Fruit fly (Drosophila melanogaster) whole organism, embryonic: ENCODE measurements around the gene CG7557.

Source experiments
- Adf1 ChIP-seq: fragments of 200-800 bp; sonication (Bioruptor generic); IDR thresholded peaks from 2 replicates; pipeline ENCODE4 v1.3.6; 2022; ENCODE audit warnings: missing biosample characterization, missing genetic modification characterization
- Bgb ChIP-seq: fragments of 200-800 bp; sonication (Bioruptor generic); IDR thresholded peaks from 2 replicates; pipeline ENCODE4 v1.3.6; 2022; ENCODE audit warnings: missing biosample characterization, missing genetic modification characterization; ENCODE audit not compliant: partially characterized antibody
- CG10274 ChIP-seq: fragments of 200-800 bp; sonication (Bioruptor generic); optimal IDR thresholded peaks from 3 replicates; lab custom pipeline; 2017; ENCODE audit warnings: missing biosample characterization, mild to moderate bottlenecking, missing genetic modification characterization
- CG10565 ChIP-seq: fragments of 200-800 bp; sonication (Bioruptor generic); optimal IDR thresholded peaks from 3 replicates; lab custom pipeline; 2016; ENCODE audit warnings: missing biosample characterization, mild to moderate bottlenecking, missing genetic modification characterization
- CG11504 ChIP-seq: fragments of 200-800 bp; sonication (Bioruptor generic); optimal IDR thresholded peaks from 3 replicates; lab custom pipeline; 2019; ENCODE audit warnings: missing biosample characterization, mild to moderate bottlenecking, missing genetic modification characterization, moderate library complexity
- CG11696 ChIP-seq: fragments of 200-800 bp; sonication (Bioruptor generic); IDR thresholded peaks from 2 replicates; pipeline ENCODE4 v1.3.6; 2022; ENCODE audit warnings: missing biosample characterization, missing genetic modification characterization
- CG13123 ChIP-seq: fragments of 200-800 bp; sonication (Bioruptor generic); optimal IDR thresholded peaks from 2 replicates; lab custom pipeline; 2016; ENCODE audit warnings: missing biosample characterization, missing genetic modification characterization
- CG13287 ChIP-seq: fragments of 200-800 bp; sonication (Bioruptor generic); IDR thresholded peaks from 2 replicates; pipeline ENCODE4 v1.3.6; 2022; ENCODE audit warnings: missing biosample characterization, missing genetic modification characterization; ENCODE audit not compliant: partially characterized antibody
- CG13624 ChIP-seq: fragments of 200-800 bp; sonication (Bioruptor generic); optimal IDR thresholded peaks from 2 replicates; lab custom pipeline; 2016; ENCODE audit warnings: missing biosample characterization, missing genetic modification characterization
- CG17568 ChIP-seq: fragments of 200-800 bp; sonication (Bioruptor generic); optimal IDR thresholded peaks from 2 replicates; lab custom pipeline; 2018; ENCODE audit warnings: missing biosample characterization, mild to moderate bottlenecking, missing genetic modification characterization, moderate library complexity
- CG17612 ChIP-seq: fragments of 200-800 bp; sonication (Bioruptor generic); IDR thresholded peaks from 2 replicates; pipeline ENCODE4 v1.3.6; 2022; ENCODE audit warnings: missing biosample characterization, missing genetic modification characterization
- CG18599 ChIP-seq: fragments of 200-800 bp; sonication (Bioruptor generic); optimal IDR thresholded peaks from 3 replicates; lab custom pipeline; 2017; ENCODE audit warnings: missing biosample characterization, missing genetic modification characterization, mild to moderate bottlenecking, moderate library complexity, missing genetic modification reagents
- CG2129 ChIP-seq: fragments of 200-800 bp; sonication (Bioruptor generic); IDR thresholded peaks from 2 replicates; pipeline ENCODE4 v1.3.6; 2022; ENCODE audit warnings: missing biosample characterization, missing genetic modification characterization; ENCODE audit not compliant: partially characterized antibody
- CG2199 ChIP-seq: fragments of 200-800 bp; sonication (Bioruptor generic); IDR thresholded peaks from 3 replicates; pipeline ENCODE4 v1.3.6; 2022; ENCODE audit warnings: missing biosample characterization, missing genetic modification characterization
- CG2889 ChIP-seq: fragments of 200-800 bp; sonication (Bioruptor generic); IDR thresholded peaks from 3 replicates; pipeline ENCODE4 v1.3.6; 2022; ENCODE audit warnings: missing biosample characterization, missing genetic modification characterization
- CG3163 ChIP-seq: fragments of 200-800 bp; sonication (Bioruptor generic); optimal IDR thresholded peaks from 3 replicates; lab custom pipeline; 2016; ENCODE audit warnings: missing biosample characterization, missing genetic modification characterization
- CG32767 ChIP-seq: fragments of 200-800 bp; sonication (Bioruptor generic); IDR thresholded peaks from 2 replicates; pipeline ENCODE4 v1.3.6; 2022; ENCODE audit warnings: missing biosample characterization, missing genetic modification characterization
- CG3407 ChIP-seq: fragments of 200-800 bp; sonication (Bioruptor generic); optimal IDR thresholded peaks from 2 replicates; lab custom pipeline; 2018; ENCODE audit warnings: missing biosample characterization, mild to moderate bottlenecking, missing genetic modification characterization
- CG34224 ChIP-seq: fragments of 200-800 bp; sonication (Bioruptor generic); IDR thresholded peaks from 3 replicates; pipeline ENCODE4 v1.3.6; 2022; ENCODE audit warnings: missing biosample characterization, missing genetic modification characterization; ENCODE audit not compliant: partially characterized antibody
- CG6813 ChIP-seq: fragments of 200-800 bp; sonication (Bioruptor generic); optimal IDR thresholded peaks from 2 replicates; lab custom pipeline; 2017; ENCODE audit warnings: missing biosample characterization, missing genetic modification characterization, mild to moderate bottlenecking, moderate library complexity, missing genetic modification reagents
- CG6854 ChIP-seq: fragments of 200-800 bp; sonication (Bioruptor generic); optimal IDR thresholded peaks from 3 replicates; lab custom pipeline; 2017; ENCODE audit warnings: missing biosample characterization, mild to moderate bottlenecking, missing genetic modification characterization
- CG7928 ChIP-seq: fragments of 200-800 bp; sonication (Bioruptor generic); optimal IDR thresholded peaks from 2 replicates; lab custom pipeline; 2017; ENCODE audit warnings: missing biosample characterization, mild to moderate bottlenecking, missing genetic modification characterization
- CG8765 ChIP-seq: fragments of 200-800 bp; sonication (Bioruptor generic); IDR thresholded peaks from 2 replicates; pipeline ENCODE4 v1.3.6; 2022; ENCODE audit warnings: missing biosample characterization, missing genetic modification characterization
- CTCF ChIP-seq: fragments of 200-800 bp; sonication (Bioruptor generic); optimal IDR thresholded peaks from 2 replicates; lab custom pipeline; 2017; ENCODE audit warnings: missing biosample characterization, mild to moderate bottlenecking, missing genetic modification characterization, moderate library complexity
- D19A ChIP-seq: fragments of 200-800 bp; optimal IDR thresholded peaks from 3 replicates; lab custom pipeline; 2019; ENCODE audit warnings: missing biosample characterization, mild to moderate bottlenecking, missing genetic modification characterization, moderate library complexity
- Dp ChIP-seq: fragments of 200-800 bp; sonication (Bioruptor generic); optimal IDR thresholded peaks from 2 replicates; lab custom pipeline; 2018; ENCODE audit warnings: missing biosample characterization, mild to moderate bottlenecking, missing genetic modification characterization, moderate library complexity
- ERR ChIP-seq: fragments of 200-800 bp; sonication (Bioruptor generic); optimal IDR thresholded peaks from 2 replicates; lab custom pipeline; 2016; ENCODE audit warnings: missing biosample characterization, missing genetic modification characterization
- Fer1 ChIP-seq: fragments of 200-800 bp; sonication (Bioruptor generic); optimal IDR thresholded peaks from 2 replicates; lab custom pipeline; 2017; ENCODE audit warnings: missing biosample characterization, mild to moderate bottlenecking, missing genetic modification characterization
- Fer3 ChIP-seq: fragments of 200-800 bp; sonication (Bioruptor generic); optimal IDR thresholded peaks from 2 replicates; lab custom pipeline; 2018; ENCODE audit warnings: missing biosample characterization, mild to moderate bottlenecking, missing genetic modification characterization, moderate library complexity
- Hr78 ChIP-seq, 2 experiments: fragments of 200-800 bp in 1 of 2; fragments of >200 bp in 1 of 2; sonication (Bioruptor generic) in 1 of 2; optimal IDR thresholded peaks; 2 replicates each; lab custom pipeline; 2017 to 2019; ENCODE audit warnings: missing biosample characterization in 2 of 2, missing genetic modification characterization in 2 of 2, mild to moderate bottlenecking in 1 of 2, moderate library complexity in 1 of 2
- Optix ChIP-seq: fragments of 200-800 bp; sonication (Bioruptor generic); IDR thresholded peaks from 3 replicates; pipeline ENCODE4 v1.3.6; 2022; ENCODE audit warnings: missing biosample characterization, missing genetic modification characterization
- Spps ChIP-seq: fragments of 200-800 bp; sonication (Bioruptor generic); optimal IDR thresholded peaks from 2 replicates; lab custom pipeline; 2018; ENCODE audit warnings: missing biosample characterization, mild to moderate bottlenecking, missing genetic modification characterization
- Trl ChIP-seq, 3 experiments: fragments of >200 bp in 2 of 3; fragments of 200-800 bp in 1 of 3; sonication (Bioruptor generic) in 1 of 3; optimal IDR thresholded peaks; 2 replicates in 1 of 3; 3 replicates in 2 of 3; lab custom pipeline; 2016 to 2017; ENCODE audit warnings: missing biosample characterization in 1 of 3, missing genetic modification characterization in 1 of 3
- aop ChIP-seq: fragments of 200-800 bp; sonication (Bioruptor generic); IDR thresholded peaks from 2 replicates; pipeline ENCODE4 v1.3.6; 2022; ENCODE audit warnings: missing biosample characterization, missing genetic modification characterization
- btn ChIP-seq: fragments of 200-800 bp; sonication (Bioruptor generic); optimal IDR thresholded peaks from 2 replicates; lab custom pipeline; 2016; ENCODE audit warnings: missing biosample characterization, missing genetic modification characterization
- cg ChIP-seq: fragments of 200-800 bp; sonication (Bioruptor generic); optimal IDR thresholded peaks from 3 replicates; lab custom pipeline; 2019; ENCODE audit warnings: missing biosample characterization, mild to moderate bottlenecking, missing genetic modification characterization, moderate library complexity
- crp ChIP-seq, 2 experiments: fragments of 200-800 bp; sonication (Bioruptor generic); optimal IDR thresholded peaks; 2 replicates in 1 of 2; 3 replicates in 1 of 2; lab custom pipeline; 2017; ENCODE audit warnings: missing biosample characterization in 2 of 2, missing genetic modification characterization in 2 of 2, mild to moderate bottlenecking in 1 of 2, moderate library complexity in 1 of 2
- cwo ChIP-seq: fragments of 200-800 bp; sonication (Bioruptor generic); optimal IDR thresholded peaks from 3 replicates; lab custom pipeline; 2017; ENCODE audit warnings: missing biosample characterization, missing genetic modification characterization, mild to moderate bottlenecking, moderate library complexity, missing genetic modification reagents
- disco-r ChIP-seq: fragments of 200-800 bp; sonication (Bioruptor generic); optimal IDR thresholded peaks from 2 replicates; lab custom pipeline; 2016; ENCODE audit warnings: missing biosample characterization, missing genetic modification characterization
- gem ChIP-seq: fragments of 200-800 bp; sonication (Bioruptor generic); optimal IDR thresholded peaks from 2 replicates; lab custom pipeline; 2019; ENCODE audit warnings: missing biosample characterization, mild to moderate bottlenecking, missing genetic modification characterization, moderate library complexity
- ken ChIP-seq: fragments of 200-800 bp; sonication (Bioruptor generic); IDR thresholded peaks from 3 replicates; pipeline ENCODE4 v1.3.6; 2022; ENCODE audit warnings: missing biosample characterization, missing genetic modification characterization
- nau ChIP-seq: fragments of 200-800 bp; sonication (Bioruptor generic); optimal IDR thresholded peaks from 3 replicates; lab custom pipeline; 2017; ENCODE audit warnings: missing biosample characterization, mild to moderate bottlenecking, missing genetic modification characterization, missing genetic modification reagents
- nom ChIP-seq: fragments of 200-800 bp; sonication (Bioruptor generic); optimal IDR thresholded peaks from 2 replicates; lab custom pipeline; 2017; ENCODE audit warnings: missing biosample characterization, missing genetic modification characterization, mild to moderate bottlenecking, moderate library complexity, missing genetic modification reagents
- schlank ChIP-seq: fragments of 200-800 bp; sonication (Bioruptor generic); optimal IDR thresholded peaks from 2 replicates; lab custom pipeline; 2018; ENCODE audit warnings: missing biosample characterization, mild to moderate bottlenecking, missing genetic modification characterization
- sens-2 ChIP-seq: fragments of 200-800 bp; sonication (Bioruptor generic); IDR thresholded peaks from 2 replicates; pipeline ENCODE4 v1.3.6; 2022; ENCODE audit warnings: missing biosample characterization, missing genetic modification characterization
- trh ChIP-seq: fragments of 200-800 bp; sonication (Bioruptor generic); optimal IDR thresholded peaks from 2 replicates; lab custom pipeline; 2016; ENCODE audit warnings: missing biosample characterization, missing genetic modification characterization
- wdn ChIP-seq: fragments of 200-800 bp; sonication (Bioruptor generic); IDR thresholded peaks from 2 replicates; pipeline ENCODE4 v1.3.6; 2022; ENCODE audit warnings: missing biosample characterization, missing genetic modification characterization
- yki ChIP-seq: fragments of >200 bp; optimal IDR thresholded peaks from 3 replicates; lab custom pipeline; 2018
- z ChIP-seq: fragments of 200-800 bp; sonication (Bioruptor generic); IDR thresholded peaks from 3 replicates; pipeline ENCODE4 v1.3.6; 2022; ENCODE audit warnings: missing biosample characterization, missing genetic modification characterization

CG7557 gene

DNA sequence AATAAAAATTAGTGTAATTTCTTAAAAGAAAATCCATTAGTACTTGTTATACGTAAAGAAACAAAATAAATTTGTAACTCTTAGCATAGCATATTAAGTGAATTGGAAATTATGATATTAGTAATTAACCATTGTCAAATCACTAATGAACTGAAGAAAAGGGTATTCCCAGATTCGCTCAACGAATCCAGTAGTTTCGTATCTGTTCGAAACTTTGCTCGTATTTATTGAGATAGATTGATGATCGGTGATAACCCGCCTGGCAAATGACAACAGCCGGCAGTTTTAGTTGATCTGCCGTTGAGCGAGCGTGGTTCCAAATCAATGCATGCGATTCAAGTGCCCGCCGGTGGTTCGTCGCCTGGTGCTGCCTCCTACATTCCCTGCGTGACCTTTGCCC is 20.1 kb upstream of the CG7557 start, which contains the start of gene CG7560:
Gene CG7560 (plus strand): TSS at position 301 of the 400 bp plus-strand sequence.
- TF ChIP-seq Hr78 (GFP tag; optimal IDR thresholded peaks at IDR 0.05; lab: Kevin White, UChicago) = peak in 1 of 2 experiments; percentile 9
- no peak for TF ChIP-seq CTCF (GFP tag; lab: Kevin White, UChicago)
- no peak for TF ChIP-seq Spps
- no peak for TF ChIP-seq Fer3 (tag; lab: Kevin White, UChicago)
- no peak for TF ChIP-seq Fer1 (GFP tag; lab: Kevin White, UChicago)
- TF ChIP-seq D19A (tag; lab: Kevin White, UChicago) = peak; percentile 39
- no peak for TF ChIP-seq btn (GFP tag; lab: Kevin White, UChicago)
- no peak for TF ChIP-seq nau (GFP tag; lab: Kevin White, UChicago)
- 0 out of 2 replicates have a peak, but pooled peaks have one; percentile 21 for TF ChIP-seq CG11696 (GFP tag; lab: Robert Waterston, UW)
- no peak for TF ChIP-seq CG8765 (GFP tag; lab: Robert Waterston, UW)

- TF ChIP-seq cwo = peak; percentile 34
- peak; percentile 91 to 93 for TF ChIP-seq Trl (optimal IDR thresholded peaks at IDR 0.05; lab: Kevin White, UChicago)
- TF ChIP-seq Trl (GFP tag; optimal IDR thresholded peaks at IDR 0.05; lab: Kevin White, UChicago) = no peak
- peak; percentile 7 for TF ChIP-seq CG17568 (GFP tag; lab: Kevin White, UChicago)
- peak; percentile 1 for TF ChIP-seq nom (GFP tag; lab: Kevin White, UChicago)
- TF ChIP-seq Bgb (GFP tag; lab: Robert Waterston, UW) = peak; percentile 6; the same call in 1 of the 2 replicates
- peak; percentile 97 for TF ChIP-seq CG3163 (GFP tag; lab: Kevin White, UChicago)
- no peak for TF ChIP-seq CG13123 (GFP tag; lab: Kevin White, UChicago)
- no peak for TF ChIP-seq ken (GFP tag; lab: Robert Waterston, UW)
- peak; percentile 36; the same call in 1 of the 3 replicates for TF ChIP-seq CG34224 (GFP tag; lab: Robert Waterston, UW)
- TF ChIP-seq disco-r (GFP tag; lab: Kevin White, UChicago) = no peak
- TF ChIP-seq Adf1 (GFP tag; lab: Robert Waterston, UW) = peak; percentile 88
- TF ChIP-seq yki (lab: Kevin White, UChicago) = peak; percentile 54
- no peak for TF ChIP-seq CG11504 (tag; lab: Kevin White, UChicago)
- TF ChIP-seq CG10565 = no peak
- TF ChIP-seq CG6813 (GFP tag; lab: Kevin White, UChicago) = no peak
- TF ChIP-seq cg (GFP tag; lab: Kevin White, UChicago) = peak; percentile 32
- no peak for TF ChIP-seq aop
- peak; percentile 51; the same call in 1 of the 2 replicates for TF ChIP-seq CG13287 (GFP tag; lab: Robert Waterston, UW)
- TF ChIP-seq CG2129 = no peak
- TF ChIP-seq CG3407 (GFP tag; lab: Kevin White, UChicago) = peak; percentile 18
- peak in 1 of 2 experiments; percentile 40 for TF ChIP-seq crp (GFP tag; optimal IDR thresholded peaks at IDR 0.05; lab: Kevin White, UChicago)
- TF ChIP-seq sens-2 (GFP tag; lab: Robert Waterston, UW) = no peak
- peak; percentile 98 for TF ChIP-seq z (GFP tag; lab: Robert Waterston, UW)
- TF ChIP-seq CG13624 (GFP tag; lab: Kevin White, UChicago) = no peak
Observed at dm6 chr3L:11428390-11428789, 16.6 kb upstream of the CG7557 start.

dm6 chr3L:11429695-11430094 is 15.3 kb upstream of the CG7557 start:
- TF ChIP-seq CG32767 (GFP tag; lab: Robert Waterston, UW) (no peak; the same call in 1 of the 2 replicates), ERR (GFP tag; lab: Kevin White, UChicago) (no peak), CG7928 (GFP tag; lab: Kevin White, UChicago) (no peak), Dp (GFP tag; lab: Kevin White, UChicago) (no peak), schlank (tag; lab: Kevin White, UChicago) (no peak), Optix (GFP tag; lab: Robert Waterston, UW) (no peak), CG18599 (GFP tag; lab: Kevin White, UChicago) (no peak), CG17612 (no peak), CG2199 (GFP tag; lab: Robert Waterston, UW) (no peak), CG10274 (GFP tag; lab: Kevin White, UChicago) (no peak), trh (no peak), CG2889 (GFP tag; lab: Robert Waterston, UW) (no peak), wdn (GFP tag; lab: Robert Waterston, UW) (no peak), CG6854 (GFP tag; lab: Kevin White, UChicago) (no peak), gem (peak; percentile 63)
